Worm (Caenorhabditis elegans) whole organism, midembryonic: ENCODE measurements around the gene Y38E10A.17.

Source experiments
- T22C8.4 ChIP-seq: fragments of 200-800 bp; sonication (Bioruptor generic); IDR thresholded peaks from 2 replicates; pipeline ENCODE4 v1.3.6; 2022; ENCODE audit warnings: missing genetic modification characterization, missing compliant biosample characterization
- cog-1 ChIP-seq: sonication (generic microtip); optimal IDR thresholded peaks from 2 replicates; lab custom pipeline; 2016; ENCODE audit warnings: missing genetic modification characterization, missing compliant biosample characterization
- flt-1 ChIP-seq: fragments of 200-800 bp; sonication (Bioruptor generic); IDR thresholded peaks from 2 replicates; pipeline ENCODE4 v1.3.6; 2022; ENCODE audit warnings: missing genetic modification characterization, missing compliant biosample characterization
- klf-2 ChIP-seq: fragments of 200-800 bp; sonication (Bioruptor generic); conservative IDR thresholded peaks from 2 replicates; pipeline ENCODE4 v1.3.6; 2022; ENCODE audit warnings: missing genetic modification reagents, missing genetic modification characterization, missing compliant biosample characterization
- med-1 ChIP-seq: sonication (generic microtip); optimal IDR thresholded peaks from 2 replicates; lab custom pipeline; 2017; ENCODE audit warnings: missing genetic modification characterization, mild to moderate bottlenecking, missing compliant biosample characterization, antibody characterized with exemption, missing genetic modification reagents; ENCODE audit not compliant: insufficient read depth
- ref-1 ChIP-seq: fragments of 200-800 bp; sonication (Bioruptor generic); conservative IDR thresholded peaks from 2 replicates; pipeline ENCODE4 v1.3.6; 2022; ENCODE audit warnings: missing genetic modification reagents, missing genetic modification characterization, missing compliant biosample characterization
- tab-1 ChIP-seq: fragments of 200-800 bp; sonication (Bioruptor generic); IDR thresholded peaks from 2 replicates; pipeline ENCODE4 v1.3.6; 2022; ENCODE audit warnings: missing genetic modification characterization, missing compliant biosample characterization
- ztf-23 ChIP-seq: fragments of 200-800 bp; sonication (Bioruptor generic); IDR thresholded peaks from 2 replicates; pipeline ENCODE4 v1.3.6; 2022; ENCODE audit warnings: missing genetic modification reagents, missing genetic modification characterization, missing compliant biosample characterization
- ztf-29 ChIP-seq: fragments of 200-800 bp; sonication (Bioruptor generic); IDR thresholded peaks from 2 replicates; pipeline ENCODE4 v1.3.6; 2022; ENCODE audit warnings: missing genetic modification reagents, missing genetic modification characterization, missing compliant biosample characterization

Y38E10A.17 gene

DNA sequence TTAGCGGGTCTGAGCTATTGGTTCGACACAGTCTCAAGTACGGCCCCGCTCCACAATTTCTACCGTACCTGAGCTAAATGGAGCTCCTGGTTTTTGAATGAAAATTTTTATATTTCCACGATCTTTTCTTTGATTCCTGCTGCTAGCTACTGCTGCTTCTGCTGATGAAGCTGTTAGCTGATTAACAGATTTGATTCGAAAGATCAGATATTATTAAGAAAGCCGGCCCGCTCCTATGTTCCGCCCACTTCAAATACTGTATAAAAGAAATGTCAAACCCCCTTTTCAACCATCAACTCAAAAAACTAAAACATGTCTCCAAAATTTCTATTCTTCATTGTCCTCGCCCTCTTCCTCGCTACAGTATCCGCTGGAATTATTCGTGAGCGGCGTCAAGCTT, 17.0 kb downstream of the Y38E10A.17 start, which contains the start of gene nspe-3:
Gene nspe-3, plus strand, starts transcription at position 301 of the 400 bp plus-strand sequence.
- TF ChIP-seq tab-1 (GFP tag; lab: Robert Waterston, UW) (no peak), T22C8.4 (GFP tag; lab: Robert Waterston, UW) (no peak), ref-1 (GFP tag; lab: Robert Waterston, UW) (no peak), cog-1 (no peak), flt-1 (GFP tag; lab: Robert Waterston, UW) (no peak), klf-2 (GFP tag; lab: Robert Waterston, UW) (no peak), ztf-23 (GFP tag; lab: Robert Waterston, UW) (no peak), ztf-29 (GFP tag; lab: Robert Waterston, UW) (no peak), med-1 (GFP tag; lab: Kevin White, UChicago) (no peak)

- TF ChIP-seq tab-1 (GFP tag; lab: Robert Waterston, UW) (no peak), T22C8.4 (GFP tag; lab: Robert Waterston, UW) (no peak), flt-1 (GFP tag; lab: Robert Waterston, UW) (no peak), ref-1 (GFP tag; lab: Robert Waterston, UW) (no peak), ztf-23 (GFP tag; lab: Robert Waterston, UW) (no peak), klf-2 (GFP tag; lab: Robert Waterston, UW) (no peak), ztf-29 (GFP tag; lab: Robert Waterston, UW) (no peak), cog-1 (no peak), med-1 (GFP tag; lab: Kevin White, UChicago) (no peak)
Measured at ce11 chrII:12616081-12616480, 18.5 kb downstream of the Y38E10A.17 start, which contains the start of gene nspe-6. nspe-6 (minus strand) TSS chrII:12616181.

ce11 chrII:12615413-12615812, 19.2 kb downstream of the Y38E10A.17 start:
- no peak for TF ChIP-seq klf-2 (GFP tag; lab: Robert Waterston, UW)
- TF ChIP-seq T22C8.4 (GFP tag; lab: Robert Waterston, UW) = no peak
- no peak for TF ChIP-seq flt-1 (GFP tag; lab: Robert Waterston, UW)

DNA sequence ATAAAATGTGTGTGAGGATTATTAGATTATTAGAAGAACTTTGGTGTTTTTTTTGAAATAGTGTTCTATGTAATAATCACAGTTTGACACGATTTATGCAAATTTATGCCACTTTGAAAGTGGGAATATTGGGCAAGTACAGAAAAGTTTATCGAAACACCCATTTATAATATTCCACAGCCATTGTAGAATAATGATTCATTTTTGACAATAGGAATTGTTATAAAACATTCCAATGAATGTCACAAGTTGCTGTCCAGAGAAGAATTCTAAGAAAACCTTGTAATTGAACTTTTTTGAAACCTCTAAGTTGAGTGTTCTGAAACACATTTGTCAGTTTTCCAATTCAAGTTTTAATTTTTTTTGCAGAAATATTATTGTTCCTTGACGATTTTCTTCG, 22.4 kb downstream of the Y38E10A.17 start, which contains the start of gene nspe-4:
Gene nspe-4, plus strand, starts transcription at position 301 of the 400 bp plus-strand sequence.
- TF ChIP-seq tab-1 (GFP tag; lab: Robert Waterston, UW) = no peak
- no peak for TF ChIP-seq klf-2 (GFP tag; lab: Robert Waterston, UW)
- no peak for TF ChIP-seq cog-1
- no peak for TF ChIP-seq med-1 (GFP tag; lab: Kevin White, UChicago)
- TF ChIP-seq ref-1 (GFP tag; lab: Robert Waterston, UW) = no peak
- TF ChIP-seq T22C8.4 (GFP tag; lab: Robert Waterston, UW) = no peak
- no peak for TF ChIP-seq ztf-29 (GFP tag; lab: Robert Waterston, UW)
- TF ChIP-seq ztf-23 (GFP tag; lab: Robert Waterston, UW) = no peak
- no peak for TF ChIP-seq flt-1 (GFP tag; lab: Robert Waterston, UW)

DNA sequence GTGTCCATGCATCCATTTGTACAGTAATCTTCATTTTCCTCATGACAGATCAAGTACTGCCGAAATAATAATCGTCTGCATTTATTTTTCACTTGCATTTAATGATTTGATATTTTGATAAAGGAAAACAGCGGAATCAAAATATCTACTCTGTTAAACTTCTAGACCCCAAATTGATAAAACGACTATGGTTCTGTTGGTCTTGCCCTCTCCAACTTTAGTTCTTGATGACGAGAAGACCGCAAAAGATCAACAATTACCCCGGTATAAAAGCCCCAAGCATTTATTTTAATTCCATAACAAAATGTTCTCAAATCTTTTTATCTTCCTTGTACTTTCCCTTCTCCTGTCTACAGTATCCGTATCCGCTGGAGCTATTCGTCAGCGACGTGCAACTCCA, 25.9 kb downstream of the Y38E10A.17 start, which contains the start of gene Y38E10A.9:
Gene Y38E10A.9, plus strand, starts transcription at position 301 of the 400 bp plus-strand sequence.
- TF ChIP-seq T22C8.4 (GFP tag; lab: Robert Waterston, UW) (no peak), med-1 (GFP tag; lab: Kevin White, UChicago) (no peak), flt-1 (GFP tag; lab: Robert Waterston, UW) (no peak), tab-1 (GFP tag; lab: Robert Waterston, UW) (no peak)

DNA sequence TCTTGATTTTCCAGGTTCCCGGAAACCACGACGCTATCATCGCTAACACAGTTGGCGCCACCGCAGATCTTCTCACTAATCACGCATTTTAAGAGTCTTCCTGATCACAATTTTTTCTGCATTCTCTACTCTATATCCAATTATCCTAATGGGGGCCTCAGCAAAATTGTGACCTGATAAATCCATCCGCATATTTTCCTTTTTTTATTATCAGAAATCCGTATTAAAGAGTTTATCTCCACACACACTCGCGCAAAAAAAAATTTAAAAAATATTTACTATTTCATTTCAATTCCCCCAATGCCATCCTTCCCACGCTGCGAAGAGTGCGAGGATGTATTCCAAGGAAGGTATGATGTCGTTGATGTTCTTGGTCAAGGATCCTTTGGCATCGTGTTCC, 27.7 kb downstream of the Y38E10A.17 start, which contains the start of gene Y38E10A.8:
Gene Y38E10A.8, plus strand, starts transcription at position 301 of the 400 bp plus-strand sequence.
- TF ChIP-seq T22C8.4 (GFP tag; lab: Robert Waterston, UW) = no peak
- no peak for TF ChIP-seq tab-1 (GFP tag; lab: Robert Waterston, UW)
- TF ChIP-seq ztf-29 (GFP tag; lab: Robert Waterston, UW) = no peak
- no peak for TF ChIP-seq ref-1 (GFP tag; lab: Robert Waterston, UW)
- no peak for TF ChIP-seq flt-1 (GFP tag; lab: Robert Waterston, UW)
- no peak for TF ChIP-seq med-1 (GFP tag; lab: Kevin White, UChicago)
- TF ChIP-seq ztf-23 (GFP tag; lab: Robert Waterston, UW) = no peak

ce11 chrII:12606108-12606507, 28.5 kb downstream of the Y38E10A.17 start:
- no peak for TF ChIP-seq med-1 (GFP tag; lab: Kevin White, UChicago)
- TF ChIP-seq flt-1 (GFP tag; lab: Robert Waterston, UW) = no peak
- TF ChIP-seq ztf-29 (GFP tag; lab: Robert Waterston, UW) = no peak
- no peak for TF ChIP-seq tab-1 (GFP tag; lab: Robert Waterston, UW)
- no peak for TF ChIP-seq cog-1
- TF ChIP-seq ref-1 (GFP tag; lab: Robert Waterston, UW) = no peak
- TF ChIP-seq T22C8.4 (GFP tag; lab: Robert Waterston, UW) = no peak
- TF ChIP-seq klf-2 (GFP tag; lab: Robert Waterston, UW) = no peak
- no peak for TF ChIP-seq ztf-23 (GFP tag; lab: Robert Waterston, UW)

DNA sequence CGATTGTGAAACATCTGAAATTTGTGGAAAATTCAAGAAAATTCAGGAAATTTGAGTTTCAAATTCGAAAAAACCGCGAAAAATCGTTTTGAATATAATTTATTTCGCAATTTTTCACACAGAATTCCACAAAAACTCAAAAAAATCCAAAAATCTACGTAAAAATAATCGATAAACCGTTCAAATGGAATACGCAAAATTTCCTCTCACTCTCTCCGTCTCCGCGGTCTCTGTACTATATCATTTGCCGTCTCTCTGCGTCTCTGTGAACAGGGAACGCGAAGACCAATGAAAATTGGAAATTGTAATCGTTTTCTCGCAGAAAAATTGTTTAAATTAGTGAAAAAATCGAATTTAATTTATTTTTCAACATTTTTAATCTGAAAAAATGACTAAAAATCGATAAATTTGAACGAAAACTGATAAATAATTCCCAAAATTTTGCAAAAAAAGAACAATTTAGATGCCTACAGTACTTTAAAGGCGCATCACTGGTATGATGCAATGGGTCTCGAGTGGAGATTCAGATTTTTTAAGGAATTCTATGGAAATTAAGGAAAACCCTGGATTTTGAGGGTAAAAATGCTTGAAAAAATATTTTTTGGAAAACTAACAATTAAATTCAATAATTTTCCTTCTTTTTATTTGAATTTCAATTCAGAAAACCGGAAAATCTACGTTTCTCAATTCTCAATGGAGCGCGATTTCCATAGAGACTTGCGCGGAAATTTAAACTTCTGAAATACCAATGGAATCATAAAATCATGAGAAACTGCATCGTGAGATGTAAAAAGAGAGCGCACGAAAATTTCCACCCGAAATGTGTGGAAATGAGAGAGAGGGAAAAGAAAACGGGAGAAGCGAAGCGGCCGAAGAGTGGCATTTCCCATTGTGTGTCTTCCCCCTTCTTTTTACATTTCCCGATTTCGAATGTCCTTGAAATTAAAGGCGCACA, 30.7 kb downstream of the Y38E10A.17 start, which contains the start of the genes ceh-100 and lips-15:
Gene ceh-100, minus strand, starts transcription at position 14 of the 955 bp plus-strand sequence.
Gene lips-15, plus strand, starts transcription at position 720 of the 955 bp plus-strand sequence.
- no peak for TF ChIP-seq cog-1
- TF ChIP-seq T22C8.4 (GFP tag; lab: Robert Waterston, UW) = peak; percentile 44; the same call in 1 of the 2 replicates
- no peak for TF ChIP-seq ztf-29 (GFP tag; lab: Robert Waterston, UW)
- TF ChIP-seq klf-2 (GFP tag; lab: Robert Waterston, UW) = no peak
- TF ChIP-seq tab-1 (GFP tag; lab: Robert Waterston, UW) = no peak
